Worm (Caenorhabditis elegans): ENCODE data around the gene glc-4.
A peak's percentile ranks its signal among the peaks of the same experiment; 100 is the strongest.

The glc-4 gene

ce11 chrII:7176108-7176507, 1.4 kb upstream of the glc-4 start:
- TF ChIP-seq lsy-2 (tag; optimal IDR thresholded peaks at IDR 0.05) (no peak), C34F6.9 (tag; optimal IDR thresholded peaks at IDR 0.05) (peak; percentile 0)

DNA sequence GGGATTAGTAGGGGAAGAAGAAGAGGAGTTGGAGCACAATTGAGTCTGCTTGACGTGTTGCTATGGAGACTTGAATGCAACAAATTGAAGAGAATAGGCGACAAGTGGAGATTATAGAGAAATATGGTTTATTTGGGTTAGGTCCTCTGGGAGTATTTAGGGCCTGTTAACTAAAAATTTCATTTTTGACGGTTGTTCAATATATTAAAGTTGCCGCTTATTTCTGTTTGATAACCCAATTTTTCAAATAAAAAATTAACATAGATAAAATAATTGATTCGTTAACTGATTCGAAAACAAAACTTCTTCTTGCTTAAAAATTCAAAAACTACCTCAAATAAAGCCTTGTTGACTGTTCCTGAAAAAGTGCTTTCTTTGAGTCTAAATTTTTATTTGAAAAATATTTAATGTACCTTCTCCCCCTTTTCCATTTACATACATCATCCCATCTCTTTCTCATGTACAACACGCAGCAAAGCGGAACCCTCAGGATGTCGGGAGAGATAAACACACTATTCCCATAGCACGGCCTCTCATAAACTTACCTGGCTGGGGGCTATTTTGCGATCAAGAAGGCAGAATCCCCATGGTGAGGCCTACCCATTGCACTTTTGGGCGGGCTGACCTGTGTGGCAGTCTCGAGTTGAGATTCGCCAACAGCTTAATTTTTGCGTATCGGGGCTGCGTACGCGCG, 3.3 kb downstream of the glc-4 start, which contains the start of gene dyf-13:
Gene dyf-13 (minus strand): TSS at position 51 of the 694 bp plus-strand sequence.
- TF ChIP-seq nhr-129 (tag; optimal IDR thresholded peaks at IDR 0.05) (no peak), zag-1 (tag; optimal IDR thresholded peaks at IDR 0.05) (no peak), nhr-237 (tag; optimal IDR thresholded peaks at IDR 0.05) (no peak)

- TF ChIP-seq nhr-21 (tag; optimal IDR thresholded peaks at IDR 0.05) (no peak), aly-2 (tag; optimal IDR thresholded peaks at IDR 0.05) (no peak), Y55F3AM.14 (GFP tag; optimal IDR thresholded peaks at IDR 0.05) (no peak), snpc-4 (tag; optimal IDR thresholded peaks at IDR 0.05) (no peak), ceh-82 (tag; optimal IDR thresholded peaks at IDR 0.05) (no peak), nhr-237 (tag; optimal IDR thresholded peaks at IDR 0.05) (no peak), alr-1 (tag; optimal IDR thresholded peaks at IDR 0.05) (no peak), nhr-129 (tag; optimal IDR thresholded peaks at IDR 0.05) (no peak), nhr-12 (tag; optimal IDR thresholded peaks at IDR 0.05) (no peak)
These were observed 6.0 kb downstream of the glc-4 start, which contains the start of gene col-36 for ce11 chrII:7168712-7169111. Gene col-36 (minus strand): TSS chrII:7168812.

ce11 chrII:7166768-7167167, 8.0 kb downstream of the glc-4 start:
- peak; percentile 81 for TF ChIP-seq fos-1 (tag; optimal IDR thresholded peaks at IDR 0.05)
- peak; percentile 46 for TF ChIP-seq sma-9 (GFP tag; optimal IDR thresholded peaks at IDR 0.05)
- TF ChIP-seq sma-9 (tag; optimal IDR thresholded peaks at IDR 0.05), result no peak
- no peak for TF ChIP-seq nhr-12 (tag; optimal IDR thresholded peaks at IDR 0.05)
- peak; percentile 21 for TF ChIP-seq crh-2 (tag; optimal IDR thresholded peaks at IDR 0.05)

ce11 chrII:7165749-7166148, 9.0 kb downstream of the glc-4 start, which contains the start of gene mfsd-13.2:
Gene mfsd-13.2 (minus strand): TSS chrII:7165849.
- TF ChIP-seq nhr-12 (tag; optimal IDR thresholded peaks at IDR 0.05), result no peak
- no peak for TF ChIP-seq alr-1 (tag; optimal IDR thresholded peaks at IDR 0.05)
- no peak for TF ChIP-seq nhr-23 (tag; optimal IDR thresholded peaks at IDR 0.05)
- TF ChIP-seq fos-1 (tag; optimal IDR thresholded peaks at IDR 0.05), result no peak
- TF ChIP-seq mdl-1 (tag; optimal IDR thresholded peaks at IDR 0.05), result no peak
- TF ChIP-seq lsy-2 (tag; optimal IDR thresholded peaks at IDR 0.05), result no peak
- TF ChIP-seq peb-1 (tag; optimal IDR thresholded peaks at IDR 0.05), result no peak
- TF ChIP-seq dmd-4 (tag; optimal IDR thresholded peaks at IDR 0.05), result no peak
- no peak for TF ChIP-seq elt-1 (tag; optimal IDR thresholded peaks at IDR 0.05)
- TF ChIP-seq snpc-4 (tag; optimal IDR thresholded peaks at IDR 0.05), result no peak
- TF ChIP-seq lin-39 (tag; optimal IDR thresholded peaks at IDR 0.05), result no peak
- no peak for TF ChIP-seq sma-3 (GFP tag; optimal IDR thresholded peaks at IDR 0.05)
- TF ChIP-seq ceh-16 (tag; optimal IDR thresholded peaks at IDR 0.05), result no peak
- no peak for TF ChIP-seq gmeb-1 (tag; optimal IDR thresholded peaks at IDR 0.05)
- TF ChIP-seq aly-2 (tag; optimal IDR thresholded peaks at IDR 0.05), result no peak
- TF ChIP-seq nhr-77 (tag; optimal IDR thresholded peaks at IDR 0.05), result no peak

ce11 chrII:7161512-7161911, 13.2 kb downstream of the glc-4 start, which contains the start of gene C27H5.12:
Gene C27H5.12 (minus strand): TSS chrII:7161612.
- TF ChIP-seq blmp-1 (tag; optimal IDR thresholded peaks at IDR 0.05; ENCODE audit: insufficient read depth) (no peak), ceh-16 (tag; optimal IDR thresholded peaks at IDR 0.05) (no peak), nhr-21 (tag; optimal IDR thresholded peaks at IDR 0.05) (no peak), lin-11 (tag; optimal IDR thresholded peaks at IDR 0.05) (no peak), peb-1 (tag; optimal IDR thresholded peaks at IDR 0.05) (no peak), nhr-129 (tag; optimal IDR thresholded peaks at IDR 0.05) (no peak), Y55F3AM.14 (GFP tag; optimal IDR thresholded peaks at IDR 0.05) (no peak), mdl-1 (tag; optimal IDR thresholded peaks at IDR 0.05) (no peak), egl-27 (tag; optimal IDR thresholded peaks at IDR 0.05) (no peak), ztf-11 (tag; optimal IDR thresholded peaks at IDR 0.05) (no peak), ztf-1 (GFP tag; conservative IDR thresholded peaks at IDR 0.05) (no peak), nhr-11 (tag; optimal IDR thresholded peaks at IDR 0.05) (no peak)
